Fruit fly (Drosophila melanogaster): ENCODE measurements around the gene Sirt7.
A peak's percentile ranks its signal among the peaks of the same experiment; 100 is the strongest.

Sirt7 gene

dm6 chr3R:29088938-29089661 lies 33.4 kb downstream of the Sirt7 start (continued):
- TF ChIP-seq CG12769 (tag; optimal IDR thresholded peaks at IDR 0.05) (peak; percentile 36), CG10267 (tag; optimal IDR thresholded peaks at IDR 0.05) (peak; percentile 66), Aef1 (GFP tag; IDR thresholded peaks at IDR 0.05) (peak; percentile 33; the same call in 2 of the 3 replicates), CG2678 (tag; optimal IDR thresholded peaks at IDR 0.05) (peak; percentile 86), CG8924 (tag; optimal IDR thresholded peaks at IDR 0.05) (peak; percentile 80), CG6765 (GFP tag; optimal IDR thresholded peaks at IDR 0.05) (peak; percentile 6), Ada2b (GFP tag; IDR thresholded peaks at IDR 0.05) (peak; percentile 27; the same call in 1 of the 2 replicates), zfh1 (GFP tag; IDR thresholded peaks at IDR 0.05) (peak; percentile 56; the same call in 2 of the 3 replicates), Tbp (GFP tag; optimal IDR thresholded peaks at IDR 0.05) (no peak), CG31388 (GFP tag; optimal IDR thresholded peaks at IDR 0.05) (no peak), Ets97D (GFP tag; optimal IDR thresholded peaks at IDR 0.05) (peak; percentile 4), CG33557 (GFP tag; optimal IDR thresholded peaks at IDR 0.05) (peak; percentile 34), yki (optimal IDR thresholded peaks at IDR 0.05) (no peak), CG1529 (GFP tag; optimal IDR thresholded peaks at IDR 0.05) (peak; percentile 65), CG11247 (GFP tag; IDR thresholded peaks at IDR 0.05) (no peak), vnd (GFP tag; IDR thresholded peaks at IDR 0.05; ENCODE audit: partially characterized antibody) (no peak), kah (GFP tag; optimal IDR thresholded peaks at IDR 0.05) (no peak), Ets65A (GFP tag) (peak; percentile 48), CG6813 (GFP tag; optimal IDR thresholded peaks at IDR 0.05) (peak; percentile 15), tx (GFP tag; optimal IDR thresholded peaks at IDR 0.05) (peak; percentile 39), crc (GFP tag; optimal IDR thresholded peaks at IDR 0.05) (peak; percentile 20), Camta (GFP tag; optimal IDR thresholded peaks at IDR 0.05) (peak; percentile 47), disco-r (GFP tag; optimal IDR thresholded peaks at IDR 0.05) (peak; percentile 28), eve (GFP tag; optimal IDR thresholded peaks at IDR 0.05) (no peak), aop (GFP tag; IDR thresholded peaks at IDR 0.05) (no peak), CG7839 (tag; optimal IDR thresholded peaks at IDR 0.05) (peak; percentile 81), CG43689 (GFP tag; IDR thresholded peaks at IDR 0.05) (no peak), Antp (GFP tag; optimal IDR thresholded peaks at IDR 0.05) (peak; percentile 40), CG11723 (GFP tag; optimal IDR thresholded peaks at IDR 0.05) (peak; percentile 56), Bdp1 (GFP tag; optimal IDR thresholded peaks at IDR 0.05) (peak; percentile 14), ato (GFP tag; IDR thresholded peaks at IDR 0.05; ENCODE audit: partially characterized antibody) (no peak), dysf (GFP tag; IDR thresholded peaks at IDR 0.05) (peak; percentile 77), dpn (GFP tag; optimal IDR thresholded peaks at IDR 0.05) (peak; percentile 61 to 63), ac (GFP tag; optimal IDR thresholded peaks at IDR 0.05) (no peak), jumu (GFP tag; optimal IDR thresholded peaks at IDR 0.05) (peak; percentile 31), zf30C (GFP tag; optimal IDR thresholded peaks at IDR 0.05) (peak; percentile 63), CG8765 (GFP tag; IDR thresholded peaks at IDR 0.05) (0 out of 2 replicates have a peak, but pooled peaks have one; percentile 20), repo (GFP tag; optimal IDR thresholded peaks at IDR 0.05) (peak; percentile 24), Awh (GFP tag; IDR thresholded peaks at IDR 0.05) (peak; percentile 71), BtbVII (GFP tag; optimal IDR thresholded peaks at IDR 0.05) (peak; percentile 48), CG17359 (tag; optimal IDR thresholded peaks at IDR 0.05) (peak; percentile 74), sc (optimal IDR thresholded peaks at IDR 0.05) (no peak), sc (GFP tag; optimal IDR thresholded peaks at IDR 0.05) (peak; percentile 54), CG1832 (GFP tag; optimal IDR thresholded peaks at IDR 0.05) (no peak), zen2 (GFP tag; IDR thresholded peaks at IDR 0.05; ENCODE audit: partially characterized antibody) (no peak), HHEX (GFP tag; optimal IDR thresholded peaks at IDR 0.05) (peak; percentile 76), CG17328 (GFP tag; IDR thresholded peaks at IDR 0.05) (peak; percentile 51; the same call in 1 of the 2 replicates), B-H1 (GFP tag; IDR thresholded peaks at IDR 0.05) (peak; percentile 44; the same call in 2 of the 3 replicates), Bgb (GFP tag; IDR thresholded peaks at IDR 0.05; ENCODE audit: partially characterized antibody) (no peak), Eip74EF (GFP tag; optimal IDR thresholded peaks at IDR 0.05) (peak in 1 of 2 experiments; percentile 72)

Measured in whole organism, embryonic.